Fruit fly (Drosophila melanogaster) whole organism, prepupa: ENCODE results near the gene CG33342.

ENCODE experiments used
- CG15336 ChIP-seq: fragments of 200-800 bp; sonication (Bioruptor generic); IDR thresholded peaks from 2 replicates; pipeline ENCODE4 v1.3.6; 2022; ENCODE audit warnings: missing biosample characterization, missing genetic modification characterization
- CG16779 ChIP-seq: fragments of 200-800 bp; sonication (Bioruptor generic); optimal IDR thresholded peaks from 3 replicates; lab custom pipeline; 2017; ENCODE audit warnings: missing biosample characterization, mild to moderate bottlenecking, missing genetic modification characterization
- CG6854 ChIP-seq: fragments of 200-800 bp; sonication (Bioruptor generic); optimal IDR thresholded peaks from 2 replicates; lab custom pipeline; 2017; ENCODE audit warnings: missing biosample characterization, mild to moderate bottlenecking, missing genetic modification characterization
- CG8632 ChIP-seq: fragments of 200-800 bp; sonication (Bioruptor generic); optimal IDR thresholded peaks from 3 replicates; lab custom pipeline; 2016; ENCODE audit warnings: missing biosample characterization, missing genetic modification characterization
- Gug ChIP-seq: fragments of 200-800 bp; sonication (Bioruptor generic); IDR thresholded peaks from 2 replicates; pipeline ENCODE4 v1.3.6; 2022; ENCODE audit warnings: missing biosample characterization, missing genetic modification characterization
- OdsH ChIP-seq: fragments of 200-800 bp; sonication (Bioruptor generic); optimal IDR thresholded peaks from 3 replicates; lab custom pipeline; 2016; ENCODE audit warnings: missing biosample characterization, missing genetic modification characterization
- acj6 ChIP-seq: fragments of 200-800 bp; sonication (Bioruptor generic); optimal IDR thresholded peaks from 3 replicates; lab custom pipeline; 2016; ENCODE audit warnings: missing biosample characterization, missing genetic modification characterization
- dsx ChIP-seq: fragments of 200-800 bp; optimal IDR thresholded peaks from 3 replicates; lab custom pipeline; 2019; ENCODE audit warnings: missing biosample characterization, mild to moderate bottlenecking, missing genetic modification characterization, moderate library complexity; ENCODE audit not compliant: poor library complexity, severe bottlenecking
- esn ChIP-seq: fragments of 200-800 bp; sonication (Bioruptor generic); optimal IDR thresholded peaks from 2 replicates; lab custom pipeline; 2016; ENCODE audit warnings: missing biosample characterization, mild to moderate bottlenecking, missing genetic modification characterization, moderate library complexity
- lz ChIP-seq: fragments of 200-800 bp; sonication (Bioruptor generic); optimal IDR thresholded peaks from 3 replicates; lab custom pipeline; 2016; ENCODE audit warnings: missing biosample characterization, missing genetic modification characterization
- spab ChIP-seq: fragments of 200-800 bp; sonication (Bioruptor generic); optimal IDR thresholded peaks from 2 replicates; lab custom pipeline; 2017; ENCODE audit warnings: missing biosample characterization, mild to moderate bottlenecking, missing genetic modification characterization, missing genetic modification reagents

dm6 chr3R:24369268-24369667 is 7.4 kb upstream of the CG33342 start, which contains the start of gene CG13614:
- TF ChIP-seq dsx (GFP tag; lab: Kevin White, UChicago) (no peak), CG6854 (GFP tag; lab: Kevin White, UChicago) (no peak), lz (no peak), esn (no peak), CG16779 (tag; lab: Kevin White, UChicago) (no peak), acj6 (GFP tag; lab: Kevin White, UChicago) (no peak), CG8632 (GFP tag; lab: Kevin White, UChicago) (no peak), Gug (GFP tag; lab: Robert Waterston, UW) (no peak), spab (GFP tag; lab: Kevin White, UChicago) (no peak), OdsH (GFP tag; lab: Kevin White, UChicago) (no peak), CG15336 (GFP tag; lab: Robert Waterston, UW) (no peak)
